Fruit fly (Drosophila melanogaster) whole organism, embryonic: Measurements from ENCODE around the gene CG44040.

Source experiments
- Aef1 ChIP-seq: fragments of 200-800 bp; sonication (Bioruptor generic); IDR thresholded peaks from 3 replicates; pipeline ENCODE4 v1.3.6; 2022; ENCODE audit warnings: missing biosample characterization, missing genetic modification characterization
- CG12299 ChIP-seq: fragments of 200-800 bp; sonication (Bioruptor generic); optimal IDR thresholded peaks from 2 replicates; lab custom pipeline; 2018; ENCODE audit warnings: missing biosample characterization, mild to moderate bottlenecking, missing genetic modification characterization
- CG12659 ChIP-seq: fragments of 200-800 bp; sonication (Bioruptor generic); optimal IDR thresholded peaks from 3 replicates; lab custom pipeline; 2017; ENCODE audit warnings: mild to moderate bottlenecking, missing biosample characterization, missing genetic modification reagents, missing genetic modification characterization
- CG12769 ChIP-seq: fragments of 200-800 bp; sonication (Bioruptor generic); optimal IDR thresholded peaks from 2 replicates; lab custom pipeline; 2019; ENCODE audit warnings: missing biosample characterization, mild to moderate bottlenecking, missing genetic modification characterization, moderate library complexity
- CG13775 ChIP-seq: fragments of 200-800 bp; sonication (Bioruptor generic); optimal IDR thresholded peaks from 3 replicates; lab custom pipeline; 2017; ENCODE audit warnings: missing biosample characterization, mild to moderate bottlenecking, missing genetic modification characterization
- CG14050 ChIP-seq: fragments of 200-800 bp; sonication (Bioruptor generic); IDR thresholded peaks from 3 replicates; pipeline ENCODE4 v1.3.6; 2022; ENCODE audit warnings: missing biosample characterization, missing genetic modification characterization
- CG15514 ChIP-seq: fragments of 200-800 bp; sonication (Bioruptor generic); optimal IDR thresholded peaks from 3 replicates; lab custom pipeline; 2017; ENCODE audit warnings: missing biosample characterization, missing genetic modification characterization, mild to moderate bottlenecking, moderate library complexity, missing genetic modification reagents
- CG15601 ChIP-seq: fragments of 200-800 bp; sonication (Bioruptor generic); optimal IDR thresholded peaks from 3 replicates; lab custom pipeline; 2019; ENCODE audit warnings: missing biosample characterization, mild to moderate bottlenecking, missing genetic modification characterization, moderate library complexity
- CG16863 ChIP-seq: fragments of 200-800 bp; sonication (Bioruptor generic); optimal IDR thresholded peaks from 3 replicates; lab custom pipeline; 2016; ENCODE audit warnings: missing biosample characterization, missing genetic modification characterization
- CG17359 ChIP-seq: fragments of 200-800 bp; sonication (Bioruptor generic); optimal IDR thresholded peaks from 3 replicates; lab custom pipeline; 2018; ENCODE audit warnings: missing biosample characterization, mild to moderate bottlenecking, missing genetic modification characterization, moderate library complexity
- CG2120 ChIP-seq: fragments of 200-800 bp; sonication (Bioruptor generic); optimal IDR thresholded peaks from 3 replicates; lab custom pipeline; 2016; ENCODE audit warnings: missing biosample characterization, missing genetic modification characterization
- CG2199 ChIP-seq: fragments of 200-800 bp; sonication (Bioruptor generic); IDR thresholded peaks from 3 replicates; pipeline ENCODE4 v1.3.6; 2022; ENCODE audit warnings: missing biosample characterization, missing genetic modification characterization
- CG30403 ChIP-seq: fragments of 200-800 bp; sonication (Bioruptor generic); optimal IDR thresholded peaks from 3 replicates; lab custom pipeline; 2016; ENCODE audit warnings: missing biosample characterization, missing genetic modification characterization
- CG3847 ChIP-seq: fragments of 200-800 bp; sonication (Bioruptor generic); IDR thresholded peaks from 2 replicates; pipeline ENCODE4 v1.3.6; 2022; ENCODE audit warnings: missing biosample characterization, missing genetic modification characterization
- CG4730 ChIP-seq: fragments of 200-800 bp; sonication (Bioruptor generic); IDR thresholded peaks from 2 replicates; pipeline ENCODE4 v1.3.6; 2022; ENCODE audit warnings: missing biosample characterization, missing genetic modification characterization
- CG8388 ChIP-seq: fragments of 200-800 bp; sonication (Bioruptor generic); optimal IDR thresholded peaks from 2 replicates; lab custom pipeline; 2019; ENCODE audit warnings: missing biosample characterization, mild to moderate bottlenecking, missing genetic modification characterization, moderate library complexity
- CG8478 ChIP-seq: fragments of >200 bp; optimal IDR thresholded peaks from 2 replicates; lab custom pipeline; 2018
- Fer3 ChIP-seq: fragments of 200-800 bp; sonication (Bioruptor generic); optimal IDR thresholded peaks from 2 replicates; lab custom pipeline; 2018; ENCODE audit warnings: missing biosample characterization, mild to moderate bottlenecking, missing genetic modification characterization, moderate library complexity
- GATAe ChIP-seq: fragments of 200-800 bp; sonication (Bioruptor generic); conservative IDR thresholded peaks from 2 replicates; pipeline ENCODE4 v1.3.6; 2022; ENCODE audit warnings: missing biosample characterization, missing genetic modification characterization
- HHEX ChIP-seq: fragments of 200-800 bp; sonication (Bioruptor generic); optimal IDR thresholded peaks from 3 replicates; lab custom pipeline; 2017; ENCODE audit warnings: missing biosample characterization, mild to moderate bottlenecking, missing genetic modification characterization, missing genetic modification reagents
- HLHmδ ChIP-seq: fragments of 200-800 bp; sonication (Bioruptor generic); optimal IDR thresholded peaks from 2 replicates; lab custom pipeline; 2018; ENCODE audit warnings: missing biosample characterization, mild to moderate bottlenecking, missing genetic modification characterization, moderate library complexity
- Hr39 ChIP-seq: fragments of >200 bp; optimal IDR thresholded peaks from 2 replicates; lab custom pipeline; 2017
- Mad ChIP-seq: fragments of 200-800 bp; sonication (Bioruptor generic); optimal IDR thresholded peaks from 2 replicates; lab custom pipeline; 2016; ENCODE audit warnings: missing biosample characterization, missing genetic modification characterization
- NC2α ChIP-seq: fragments of 200-800 bp; sonication (Bioruptor generic); optimal IDR thresholded peaks from 2 replicates; lab custom pipeline; 2016; ENCODE audit warnings: missing biosample characterization, missing genetic modification characterization
- Nf-YA ChIP-seq: fragments of 200-800 bp; sonication (Bioruptor generic); IDR thresholded peaks from 2 replicates; pipeline ENCODE4 v1.3.6; 2022; ENCODE audit warnings: missing biosample characterization, missing genetic modification characterization
- Side ChIP-seq: fragments of 200-800 bp; sonication (Bioruptor generic); optimal IDR thresholded peaks from 2 replicates; lab custom pipeline; 2016; ENCODE audit warnings: missing biosample characterization, missing genetic modification characterization
- Sox100B ChIP-seq: fragments of 200-800 bp; sonication (Bioruptor generic); optimal IDR thresholded peaks from 3 replicates; lab custom pipeline; 2018; ENCODE audit warnings: missing biosample characterization, mild to moderate bottlenecking, missing genetic modification characterization
- TFAM ChIP-seq: fragments of 200-800 bp; sonication (Bioruptor generic); optimal IDR thresholded peaks from 2 replicates; lab custom pipeline; 2017; ENCODE audit warnings: missing biosample characterization, missing genetic modification characterization, inconsistent platforms
- ac ChIP-seq: fragments of 200-800 bp; sonication (Bioruptor generic); optimal IDR thresholded peaks from 3 replicates; lab custom pipeline; 2017; ENCODE audit warnings: missing biosample characterization, mild to moderate bottlenecking, missing genetic modification characterization
- al ChIP-seq: fragments of 200-800 bp; sonication (Bioruptor generic); IDR thresholded peaks from 2 replicates; pipeline ENCODE4 v1.3.6; 2022; ENCODE audit warnings: missing biosample characterization, missing genetic modification characterization
- br ChIP-seq: fragments of >200 bp; optimal IDR thresholded peaks from 2 replicates; lab custom pipeline; 2017
- dmrt99B ChIP-seq: fragments of 200-800 bp; sonication (Bioruptor generic); optimal IDR thresholded peaks from 2 replicates; lab custom pipeline; 2018; ENCODE audit warnings: missing biosample characterization, mild to moderate bottlenecking, missing genetic modification characterization, moderate library complexity
- en ChIP-seq: fragments of 200-800 bp; sonication (Bioruptor generic); optimal IDR thresholded peaks from 2 replicates; lab custom pipeline; 2016; ENCODE audit warnings: missing biosample characterization, missing genetic modification characterization
- gfzf ChIP-seq: fragments of 200-800 bp; sonication (Bioruptor generic); optimal IDR thresholded peaks from 2 replicates; lab custom pipeline; 2016; ENCODE audit warnings: missing biosample characterization, mild to moderate bottlenecking, missing genetic modification characterization, moderate library complexity
- ind ChIP-seq: fragments of 200-800 bp; sonication (Bioruptor generic); optimal IDR thresholded peaks from 3 replicates; lab custom pipeline; 2016; ENCODE audit warnings: missing biosample characterization, missing genetic modification characterization
- jigr1 ChIP-seq: fragments of 200-800 bp; sonication (Bioruptor generic); IDR thresholded peaks from 3 replicates; pipeline ENCODE4 v1.3.6; 2022; ENCODE audit warnings: missing biosample characterization, missing genetic modification characterization
- kay ChIP-seq: fragments of 200-800 bp; sonication (Bioruptor generic); optimal IDR thresholded peaks from 2 replicates; lab custom pipeline; 2016; ENCODE audit warnings: missing biosample characterization, missing genetic modification characterization
- ken ChIP-seq: fragments of 200-800 bp; sonication (Bioruptor generic); IDR thresholded peaks from 3 replicates; pipeline ENCODE4 v1.3.6; 2022; ENCODE audit warnings: missing biosample characterization, missing genetic modification characterization
- lov ChIP-seq, 2 experiments: fragments of 200-800 bp in 1 of 2; fragments of >200 bp in 1 of 2; sonication (Bioruptor generic) in 1 of 2; IDR thresholded peaks in 1 of 2; optimal IDR thresholded peaks in 1 of 2; 2 replicates in 1 of 2; 3 replicates in 1 of 2; pipeline versions ENCODE4 v1.3.6 to Lab custom; 2017 to 2022; ENCODE audit warnings: missing biosample characterization in 1 of 2, missing genetic modification characterization in 1 of 2
- peb ChIP-seq: fragments of 200-800 bp; sonication (Bioruptor generic); IDR thresholded peaks from 2 replicates; pipeline ENCODE4 v1.3.6; 2022; ENCODE audit warnings: missing biosample characterization, missing genetic modification characterization
- pita ChIP-seq: fragments of 200-800 bp; sonication (Bioruptor generic); optimal IDR thresholded peaks from 2 replicates; lab custom pipeline; 2017; ENCODE audit warnings: missing biosample characterization, mild to moderate bottlenecking, missing genetic modification characterization
- pnt ChIP-seq: fragments of 200-800 bp; sonication (Bioruptor generic); optimal IDR thresholded peaks from 3 replicates; lab custom pipeline; 2016; ENCODE audit warnings: missing biosample characterization, missing genetic modification characterization
- row ChIP-seq: fragments of 200-800 bp; sonication (Bioruptor generic); IDR thresholded peaks from 3 replicates; pipeline ENCODE4 v1.3.6; 2022; ENCODE audit warnings: missing biosample characterization, missing genetic modification characterization
- sd ChIP-seq: fragments of 200-800 bp; sonication (Bioruptor generic); optimal IDR thresholded peaks from 3 replicates; lab custom pipeline; 2018; ENCODE audit warnings: missing biosample characterization, mild to moderate bottlenecking, missing genetic modification characterization, moderate library complexity
- sens ChIP-seq: fragments of 200-800 bp; sonication (Bioruptor generic); peaks from one replicate; lab custom pipeline; 2016; ENCODE audit warnings: missing biosample characterization, missing genetic modification characterization
- stc ChIP-seq: fragments of 200-800 bp; sonication (Bioruptor generic); IDR thresholded peaks from 2 replicates; pipeline ENCODE4 v1.3.6; 2022; ENCODE audit warnings: missing biosample characterization, missing genetic modification characterization
- tna ChIP-seq: fragments of 200-800 bp; sonication (Bioruptor generic); IDR thresholded peaks from 2 replicates; pipeline ENCODE4 v1.3.6; 2022; ENCODE audit warnings: missing biosample characterization, missing genetic modification characterization; ENCODE audit not compliant: partially characterized antibody
- toy ChIP-seq: fragments of 200-800 bp; sonication (Bioruptor generic); IDR thresholded peaks from 2 replicates; pipeline ENCODE4 v1.3.6; 2022; ENCODE audit warnings: missing biosample characterization, missing genetic modification characterization
- vfl ChIP-seq: fragments of 200-800 bp; sonication (Bioruptor generic); optimal IDR thresholded peaks from 2 replicates; lab custom pipeline; 2016; ENCODE audit warnings: missing biosample characterization, missing genetic modification characterization
- wdn ChIP-seq: fragments of 200-800 bp; sonication (Bioruptor generic); IDR thresholded peaks from 2 replicates; pipeline ENCODE4 v1.3.6; 2022; ENCODE audit warnings: missing biosample characterization, missing genetic modification characterization

Gene CG44040

DNA sequence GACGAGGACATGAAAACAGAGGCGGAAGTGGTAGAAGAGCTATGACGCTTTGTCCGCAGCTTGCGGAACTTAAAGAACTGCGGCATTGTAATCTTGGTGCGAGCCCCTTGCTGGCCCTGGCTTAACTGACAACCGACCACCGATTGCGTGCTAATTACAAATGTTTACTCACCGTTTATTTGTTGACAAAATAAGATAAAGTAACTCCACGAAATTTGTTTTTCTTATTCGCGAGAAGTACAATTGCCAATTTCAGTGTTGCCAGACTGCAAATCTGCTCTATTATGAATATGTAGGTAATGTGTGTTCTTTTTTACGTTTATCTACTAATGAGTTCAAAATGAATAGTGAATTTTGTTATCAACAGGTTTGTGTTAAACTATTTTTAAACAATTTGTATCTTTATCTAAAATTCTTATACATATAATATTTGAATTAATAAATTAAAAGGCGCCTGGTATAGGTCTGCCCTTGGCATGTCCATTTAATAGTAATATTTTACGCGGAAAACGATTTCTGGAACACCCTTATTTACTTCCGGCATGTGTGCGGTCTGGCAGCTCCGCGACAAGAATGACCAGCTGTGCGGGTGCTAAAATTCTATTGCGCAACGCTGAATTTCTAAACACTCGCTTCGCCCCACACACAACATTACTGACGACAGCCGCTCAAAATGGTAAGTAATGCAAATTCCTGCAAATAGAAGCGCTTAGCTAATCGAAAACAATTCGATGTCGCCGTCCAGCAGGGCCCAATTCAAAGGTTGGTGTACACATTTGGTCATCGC, 36.7 kb downstream of the CG44040 start, which contains the start of the genes Atg4b and Hibch (continued):
- TF ChIP-seq Side (GFP tag; lab: Kevin White, UChicago) (no peak), stc (GFP tag; lab: Robert Waterston, UW) (peak; percentile 74), row (GFP tag; lab: Robert Waterston, UW) (peak; percentile 97), br (no peak), lov (optimal IDR thresholded peaks at IDR 0.05; lab: Kevin White, UChicago) (no peak), lov (GFP tag; IDR thresholded peaks at IDR 0.05; lab: Robert Waterston, UW) (no peak), Mad (GFP tag; lab: Kevin White, UChicago) (peak; percentile 48), CG16863 (peak; percentile 0), Nf-YA (GFP tag; lab: Robert Waterston, UW) (no peak), CG14050 (GFP tag; lab: Robert Waterston, UW) (peak; percentile 63; the same call in 2 of the 3 replicates), HHEX (peak; percentile 81), GATAe (peak; percentile 39; the same call in 1 of the 2 replicates), CG2120 (GFP tag; lab: Kevin White, UChicago) (peak; percentile 77), sens (GFP tag; lab: Kevin White, UChicago) (peak; percentile 3), al (GFP tag; lab: Robert Waterston, UW) (peak; percentile 78), CG3847 (GFP tag; lab: Robert Waterston, UW) (peak; percentile 92), en (no peak), kay (GFP tag; lab: Kevin White, UChicago) (no peak), Aef1 (GFP tag; lab: Robert Waterston, UW) (peak; percentile 80), pita (GFP tag; lab: Kevin White, UChicago) (no peak), toy (peak; percentile 50; the same call in 1 of the 2 replicates), CG4730 (peak; percentile 74), CG13775 (GFP tag; lab: Kevin White, UChicago) (peak; percentile 87), dmrt99B (tag; lab: Kevin White, UChicago) (no peak), Hr39 (no peak), wdn (GFP tag; lab: Robert Waterston, UW) (peak; percentile 79), Fer3 (tag; lab: Kevin White, UChicago) (peak; percentile 87), tna (no peak), ind (GFP tag; lab: Kevin White, UChicago) (peak; percentile 87), CG15601 (tag; lab: Kevin White, UChicago) (peak; percentile 79), Sox100B (GFP tag; lab: Kevin White, UChicago) (no peak), CG8388 (GFP tag; lab: Kevin White, UChicago) (peak; percentile 76), CG12299 (tag; lab: Kevin White, UChicago) (peak; percentile 79), TFAM (GFP tag; lab: Kevin White, UChicago) (no peak), CG17359 (tag; lab: Kevin White, UChicago) (peak; percentile 83), ken (peak; percentile 78; the same call in 2 of the 3 replicates), ac (peak; percentile 14), HLHmδ (no peak), jigr1 (GFP tag; lab: Robert Waterston, UW) (peak; percentile 45; the same call in 1 of the 3 replicates), CG12769 (no peak), CG30403 (GFP tag; lab: Kevin White, UChicago) (peak; percentile 91), CG15514 (GFP tag; lab: Kevin White, UChicago) (peak; percentile 84), vfl (GFP tag; lab: Kevin White, UChicago) (peak; percentile 43), NC2α (GFP tag; lab: Kevin White, UChicago) (no peak), CG2199 (GFP tag; lab: Robert Waterston, UW) (no peak), peb (GFP tag; lab: Robert Waterston, UW) (peak; percentile 29; the same call in 1 of the 2 replicates), sd (tag; lab: Kevin White, UChicago) (no peak), CG8478 (lab: Kevin White, UChicago) (peak; percentile 77), gfzf (no peak), pnt (GFP tag; lab: Kevin White, UChicago) (peak; percentile 41), CG12659 (GFP tag; lab: Kevin White, UChicago) (peak; percentile 94)
